Worm (Caenorhabditis elegans): ENCODE results near the gene hmt-1.

Gene hmt-1

DNA sequence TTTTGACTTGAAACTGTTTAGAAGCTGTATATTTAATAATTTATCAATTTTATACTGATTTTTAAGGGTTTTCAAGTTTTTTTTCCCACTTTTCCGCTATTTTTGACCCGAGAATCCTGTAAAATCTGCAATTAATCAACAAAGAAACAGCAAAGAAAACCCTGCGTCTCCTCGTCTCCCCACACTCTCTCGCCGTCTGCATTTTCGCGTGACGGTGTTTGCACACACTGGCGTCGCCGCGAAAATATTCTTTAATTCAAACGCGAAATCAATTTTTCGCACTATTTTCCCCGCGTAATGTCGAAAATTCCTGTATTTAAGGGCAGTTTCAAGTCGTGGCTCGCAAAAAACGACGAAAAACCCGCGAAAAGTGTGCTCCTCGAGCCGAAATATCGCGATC is 36.5 kb downstream of the hmt-1 start, which contains the start of gene rsa-2 (continued):
- TF ChIP-seq jun-1 (tag; optimal IDR thresholded peaks at IDR 0.05): peak; percentile 60
- peak; percentile 65 for TF ChIP-seq unc-86 (tag; optimal IDR thresholded peaks at IDR 0.05)
- TF ChIP-seq mdl-1 (tag; optimal IDR thresholded peaks at IDR 0.05): peak in 1 of 2 experiments; percentile 30
- no peak for TF ChIP-seq ztf-4 (tag; optimal IDR thresholded peaks at IDR 0.05)
- peak; percentile 53 for TF ChIP-seq isw-1 (GFP tag; IDR thresholded peaks at IDR 0.05)
- peak; percentile 50 for TF ChIP-seq skn-1 (tag; optimal IDR thresholded peaks at IDR 0.05)
- TF ChIP-seq vab-15 (tag; optimal IDR thresholded peaks at IDR 0.05): peak; percentile 31
- TF ChIP-seq snu-23 (GFP tag; optimal IDR thresholded peaks at IDR 0.05): peak; percentile 75
- peak; percentile 14 for TF ChIP-seq lin-39 (tag; optimal IDR thresholded peaks at IDR 0.05)
- TF ChIP-seq egl-13 (tag; optimal IDR thresholded peaks at IDR 0.05): peak; percentile 39
- no peak for TF ChIP-seq sptf-1 (tag; optimal IDR thresholded peaks at IDR 0.05)
- peak; percentile 64 to 70 for TF ChIP-seq lsy-2 (tag; optimal IDR thresholded peaks at IDR 0.05)
- TF ChIP-seq dpl-1 (GFP tag; optimal IDR thresholded peaks at IDR 0.05): peak; percentile 93 to 95 (median 95)
- peak; percentile 44 for TF ChIP-seq nhr-90 (tag; optimal IDR thresholded peaks at IDR 0.05; ENCODE audit: poor library complexity)
- TF ChIP-seq mab-9 (GFP tag; IDR thresholded peaks at IDR 0.05): peak; percentile 60; the same call in 1 of the 2 replicates
- no peak for TF ChIP-seq nhr-11 (tag; optimal IDR thresholded peaks at IDR 0.05)
- TF ChIP-seq lin-13 (GFP tag; optimal IDR thresholded peaks at IDR 0.05): peak; percentile 24
- peak; percentile 50 to 70 (median 67) for TF ChIP-seq ceh-82 (tag; optimal IDR thresholded peaks at IDR 0.05)
- peak; percentile 46 for TF ChIP-seq nhr-20 (tag; optimal IDR thresholded peaks at IDR 0.05)
- TF ChIP-seq pax-3 (tag; optimal IDR thresholded peaks at IDR 0.05): peak; percentile 46
- TF ChIP-seq swsn-7 (tag; optimal IDR thresholded peaks at IDR 0.05): peak; percentile 71
- peak; percentile 37 for TF ChIP-seq C04F5.9 (tag; optimal IDR thresholded peaks at IDR 0.05)
- peak; percentile 35 for TF ChIP-seq fkh-8 (tag; optimal IDR thresholded peaks at IDR 0.05)
- no peak for TF ChIP-seq nhr-85 (tag)
- TF ChIP-seq dsc-1 (tag; optimal IDR thresholded peaks at IDR 0.05): peak; percentile 89

DNA sequence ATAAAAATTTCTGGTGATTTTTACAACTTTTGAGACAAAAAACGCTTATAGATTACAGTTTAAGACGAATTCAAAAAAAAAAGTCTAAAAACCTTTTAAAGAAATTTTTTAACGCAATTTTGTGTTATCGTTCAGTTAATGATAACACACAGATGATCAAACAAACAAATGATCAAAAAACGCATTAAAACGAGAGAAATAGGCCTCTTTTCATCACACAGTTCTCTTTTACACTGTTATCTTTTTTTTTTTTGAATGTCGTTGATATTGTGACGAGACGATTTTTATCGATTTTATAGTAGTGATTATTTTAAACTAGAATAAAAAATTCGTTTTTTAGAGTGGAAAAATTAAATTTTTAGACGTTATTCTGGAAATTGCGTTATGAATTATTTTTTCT is 40.0 kb downstream of the hmt-1 start:
- TF ChIP-seq lin-35 (GFP tag; optimal IDR thresholded peaks at IDR 0.05) (peak in 1 of 2 experiments; percentile 37), elt-3 (tag; optimal IDR thresholded peaks at IDR 0.05) (peak in 1 of 6 experiments; percentile 49), elt-2 (tag; optimal IDR thresholded peaks at IDR 0.05) (peak; percentile 75), dpl-1 (GFP tag; optimal IDR thresholded peaks at IDR 0.05) (peak in 2 of 3 experiments; percentile 1 to 15), ceh-88 (GFP tag; IDR thresholded peaks at IDR 0.05) (no peak), pqm-1 (tag; optimal IDR thresholded peaks at IDR 0.05) (peak; percentile 3), unc-98 (GFP tag; IDR thresholded peaks at IDR 0.05) (no peak), efl-1 (optimal IDR thresholded peaks at IDR 0.05) (no peak), efl-1 (GFP tag; optimal IDR thresholded peaks at IDR 0.05 in 1 of 2) (peak in 1 of 2 experiments; percentile 19), blmp-1 (tag; optimal IDR thresholded peaks at IDR 0.05) (no peak), snu-23 (GFP tag; optimal IDR thresholded peaks at IDR 0.05) (peak; percentile 8), lin-14 (GFP tag; optimal IDR thresholded peaks at IDR 0.05) (peak; percentile 45)

DNA sequence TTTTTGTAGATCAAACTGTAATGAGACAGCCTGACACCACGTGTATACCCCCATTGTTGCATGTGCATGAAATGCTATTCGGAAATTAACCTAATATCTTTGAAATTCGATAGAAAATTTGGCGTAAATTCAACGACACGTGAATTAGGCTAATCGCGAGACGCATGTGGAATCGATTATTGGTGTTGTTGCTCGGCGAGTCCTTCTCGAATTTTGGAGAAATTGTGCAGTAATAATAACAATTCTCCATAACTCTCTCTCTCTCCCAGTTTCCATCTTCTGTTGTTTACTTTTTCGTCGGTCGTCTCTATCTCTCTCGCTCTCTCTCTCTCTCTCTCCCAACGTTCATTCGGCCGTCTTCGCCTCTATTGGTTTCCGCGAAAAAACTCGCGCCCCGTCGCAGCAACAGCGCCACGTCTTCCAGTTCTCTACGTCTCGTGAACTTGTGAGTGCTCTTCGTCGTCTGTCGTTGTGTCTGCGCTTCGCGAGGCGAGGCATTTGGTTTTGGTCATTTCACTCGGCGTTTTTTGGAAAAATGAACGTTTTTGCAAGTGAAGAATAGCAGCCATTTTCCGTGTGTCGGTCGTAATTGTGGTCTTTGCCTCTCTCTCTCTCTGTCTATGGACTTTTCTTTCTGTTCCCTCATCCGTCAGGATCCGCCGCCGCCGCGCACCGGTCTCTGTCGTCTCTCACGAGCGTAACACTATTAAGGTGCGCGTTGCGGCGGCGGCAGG is 45.1 kb downstream of the hmt-1 start:
- TF ChIP-seq xbp-1 (tag; optimal IDR thresholded peaks at IDR 0.05) (peak; percentile 77), nhr-71 (tag; optimal IDR thresholded peaks at IDR 0.05) (peak; percentile 78), nhr-12 (tag; optimal IDR thresholded peaks at IDR 0.05) (no peak), F16B12.6 (tag; optimal IDR thresholded peaks at IDR 0.05) (peak; percentile 37), ceh-63 (GFP tag; optimal IDR thresholded peaks at IDR 0.05) (no peak), unc-130 (tag; optimal IDR thresholded peaks at IDR 0.05) (no peak), skn-1 (tag; optimal IDR thresholded peaks at IDR 0.05) (no peak), unc-62 (GFP tag; optimal IDR thresholded peaks at IDR 0.05) (no peak), tlp-1 (tag; optimal IDR thresholded peaks at IDR 0.05) (no peak), lsy-2 (tag; optimal IDR thresholded peaks at IDR 0.05) (peak; percentile 37 to 70), sup-37 (GFP tag; optimal IDR thresholded peaks at IDR 0.05) (no peak), unc-86 (tag; optimal IDR thresholded peaks at IDR 0.05) (peak; percentile 46), rnt-1 (tag; optimal IDR thresholded peaks at IDR 0.05) (no peak), pax-3 (tag; optimal IDR thresholded peaks at IDR 0.05) (peak; percentile 39), ama-1 (optimal IDR thresholded peaks at IDR 0.05) (no peak), lin-39 (tag; optimal IDR thresholded peaks at IDR 0.05) (no peak), isw-1 (GFP tag; IDR thresholded peaks at IDR 0.05) (peak; percentile 48), mdl-1 (tag; optimal IDR thresholded peaks at IDR 0.05) (peak in 1 of 2 experiments; percentile 48), C04F5.9 (tag; optimal IDR thresholded peaks at IDR 0.05) (no peak), vab-15 (tag; optimal IDR thresholded peaks at IDR 0.05) (no peak), efl-3 (GFP tag; optimal IDR thresholded peaks at IDR 0.05) (no peak), mef-2 (tag; optimal IDR thresholded peaks at IDR 0.05) (no peak), ztf-4 (tag; optimal IDR thresholded peaks at IDR 0.05) (peak; percentile 41), lin-35 (GFP tag; optimal IDR thresholded peaks at IDR 0.05) (peak; percentile 55 to 65)

All from whole organism, L1 larva.